Fruit fly (Drosophila melanogaster): Measurements from ENCODE around the gene Tengl2.
A peak's percentile ranks its signal among the peaks of the same experiment; 100 is the strongest.

The Tengl2 gene

dm6 chr2L:2209002-2209401, 30.2 kb downstream of the Tengl2 start, which contains the start of gene CG33124:
Gene CG33124, minus strand, starts transcription at chr2L:2209102.
- TF ChIP-seq pad (GFP tag; optimal IDR thresholded peaks at IDR 0.05) (no peak), kay (GFP tag; ENCODE audit: borderline replicate concordance) (no peak), cnc (optimal IDR thresholded peaks at IDR 0.05) (no peak), CG11617 (GFP tag; optimal IDR thresholded peaks at IDR 0.05) (no peak), CG12768 (GFP tag; optimal IDR thresholded peaks at IDR 0.05) (no peak), CG33017 (tag; optimal IDR thresholded peaks at IDR 0.05) (no peak), bab1 (GFP tag; optimal IDR thresholded peaks at IDR 0.05) (no peak), Crg-1 (GFP tag; optimal IDR thresholded peaks at IDR 0.05) (no peak), CG5204 (GFP tag; optimal IDR thresholded peaks at IDR 0.05) (no peak), tj (GFP tag; optimal IDR thresholded peaks at IDR 0.05) (no peak), cic (GFP tag; optimal IDR thresholded peaks at IDR 0.05) (no peak), CG7045 (GFP tag; optimal IDR thresholded peaks at IDR 0.05) (no peak), CG14711 (tag; optimal IDR thresholded peaks at IDR 0.05) (no peak), toe (GFP tag; optimal IDR thresholded peaks at IDR 0.05) (no peak), Mnt (GFP tag; optimal IDR thresholded peaks at IDR 0.05) (no peak), CG1620 (GFP tag; optimal IDR thresholded peaks at IDR 0.05) (no peak)

- TF ChIP-seq Hr96 (GFP tag; optimal IDR thresholded peaks at IDR 0.05) (no peak), cic (GFP tag; optimal IDR thresholded peaks at IDR 0.05) (no peak), CG14711 (tag; optimal IDR thresholded peaks at IDR 0.05) (no peak), Mnt (GFP tag; optimal IDR thresholded peaks at IDR 0.05) (no peak), CG7101 (tag; optimal IDR thresholded peaks at IDR 0.05) (no peak), Crg-1 (GFP tag; optimal IDR thresholded peaks at IDR 0.05) (no peak), kay (GFP tag; ENCODE audit: borderline replicate concordance) (no peak), toe (GFP tag; optimal IDR thresholded peaks at IDR 0.05) (no peak)
Measured at dm6 chr2L:2206066-2206465, 33.1 kb downstream of the Tengl2 start, which contains the start of gene CG31668. Gene CG31668, minus strand, starts transcription at chr2L:2206166.

dm6 chr2L:2202853-2203717, 36.1 kb downstream of the Tengl2 start:
- TF ChIP-seq toe (GFP tag; optimal IDR thresholded peaks at IDR 0.05), result peak; percentile 26
- peak; percentile 88 for TF ChIP-seq Mnt (GFP tag; optimal IDR thresholded peaks at IDR 0.05)
- TF ChIP-seq CG12768 (GFP tag; optimal IDR thresholded peaks at IDR 0.05), result peak; percentile 70
- TF ChIP-seq ovo (GFP tag; optimal IDR thresholded peaks at IDR 0.05), result peak; percentile 32
- no peak for TF ChIP-seq CG5204 (GFP tag; optimal IDR thresholded peaks at IDR 0.05)
- TF ChIP-seq CG1620 (GFP tag; optimal IDR thresholded peaks at IDR 0.05), result peak; percentile 1
- peak; percentile 67 for TF ChIP-seq CG7045 (GFP tag; optimal IDR thresholded peaks at IDR 0.05)
- peak; percentile 99 for TF ChIP-seq pad (GFP tag; optimal IDR thresholded peaks at IDR 0.05)
- TF ChIP-seq kay (GFP tag; ENCODE audit: borderline replicate concordance), result peak; percentile 98
- no peak for TF ChIP-seq CG7101 (tag; optimal IDR thresholded peaks at IDR 0.05)
- TF ChIP-seq tj (GFP tag; optimal IDR thresholded peaks at IDR 0.05), result peak; percentile 82
- TF ChIP-seq CG11617 (GFP tag; optimal IDR thresholded peaks at IDR 0.05), result peak; percentile 37
- TF ChIP-seq Clk (GFP tag; optimal IDR thresholded peaks at IDR 0.05), result peak; percentile 22
- no peak for TF ChIP-seq cnc (optimal IDR thresholded peaks at IDR 0.05)
- TF ChIP-seq CG33017 (tag; optimal IDR thresholded peaks at IDR 0.05), result peak; percentile 1
- TF ChIP-seq Crg-1 (GFP tag; optimal IDR thresholded peaks at IDR 0.05), result peak; percentile 49
- no peak for TF ChIP-seq Hr96 (GFP tag; optimal IDR thresholded peaks at IDR 0.05)
- peak; percentile 95 for TF ChIP-seq cic (GFP tag; optimal IDR thresholded peaks at IDR 0.05)
- TF ChIP-seq bab1 (GFP tag; optimal IDR thresholded peaks at IDR 0.05), result peak; percentile 68
- no peak for TF ChIP-seq CG14711 (tag; optimal IDR thresholded peaks at IDR 0.05)

- TF ChIP-seq ovo (GFP tag; optimal IDR thresholded peaks at IDR 0.05) (peak; percentile 88), CG5204 (GFP tag; optimal IDR thresholded peaks at IDR 0.05) (peak; percentile 100), CG14711 (tag; optimal IDR thresholded peaks at IDR 0.05) (peak; percentile 99), tj (GFP tag; optimal IDR thresholded peaks at IDR 0.05) (peak; percentile 100), CG7045 (GFP tag; optimal IDR thresholded peaks at IDR 0.05) (peak; percentile 99), bab1 (GFP tag; optimal IDR thresholded peaks at IDR 0.05) (peak; percentile 100), CG12768 (GFP tag; optimal IDR thresholded peaks at IDR 0.05) (peak; percentile 100), pad (GFP tag; optimal IDR thresholded peaks at IDR 0.05) (peak; percentile 89), toe (GFP tag; optimal IDR thresholded peaks at IDR 0.05) (peak; percentile 99), Crg-1 (GFP tag; optimal IDR thresholded peaks at IDR 0.05) (peak; percentile 99), CG33017 (tag; optimal IDR thresholded peaks at IDR 0.05) (peak; percentile 100), Mnt (GFP tag; optimal IDR thresholded peaks at IDR 0.05) (peak; percentile 96), CG7101 (tag; optimal IDR thresholded peaks at IDR 0.05) (peak; percentile 100), cic (GFP tag; optimal IDR thresholded peaks at IDR 0.05) (peak; percentile 95), CG11617 (GFP tag; optimal IDR thresholded peaks at IDR 0.05) (peak; percentile 100), kay (GFP tag; ENCODE audit: borderline replicate concordance) (peak; percentile 97), Hr96 (GFP tag; optimal IDR thresholded peaks at IDR 0.05) (peak; percentile 99), CG1620 (GFP tag; optimal IDR thresholded peaks at IDR 0.05) (peak; percentile 99), cnc (optimal IDR thresholded peaks at IDR 0.05) (no peak), Clk (GFP tag; optimal IDR thresholded peaks at IDR 0.05) (peak; percentile 99)
Measured at dm6 chr2L:2202018-2202852, 36.9 kb downstream of the Tengl2 start.

- peak; percentile 96 for TF ChIP-seq CG5204 (GFP tag; optimal IDR thresholded peaks at IDR 0.05)
- peak; percentile 85 for TF ChIP-seq bab1 (GFP tag; optimal IDR thresholded peaks at IDR 0.05)
- peak; percentile 97 for TF ChIP-seq toe (GFP tag; optimal IDR thresholded peaks at IDR 0.05)
- peak; percentile 90 for TF ChIP-seq ovo (GFP tag; optimal IDR thresholded peaks at IDR 0.05)
- TF ChIP-seq cic (GFP tag; optimal IDR thresholded peaks at IDR 0.05), result peak; percentile 69
- TF ChIP-seq kay (GFP tag; ENCODE audit: borderline replicate concordance), result peak; percentile 97
- TF ChIP-seq Mnt (GFP tag; optimal IDR thresholded peaks at IDR 0.05), result peak; percentile 65
- TF ChIP-seq CG1620 (GFP tag; optimal IDR thresholded peaks at IDR 0.05), result peak; percentile 86
- TF ChIP-seq cnc (optimal IDR thresholded peaks at IDR 0.05), result no peak
- TF ChIP-seq CG7101 (tag; optimal IDR thresholded peaks at IDR 0.05), result peak; percentile 93
- peak; percentile 91 for TF ChIP-seq Crg-1 (GFP tag; optimal IDR thresholded peaks at IDR 0.05)
- TF ChIP-seq CG7045 (GFP tag; optimal IDR thresholded peaks at IDR 0.05), result peak; percentile 96
- TF ChIP-seq CG33017 (tag; optimal IDR thresholded peaks at IDR 0.05), result peak; percentile 94
- TF ChIP-seq Hr96 (GFP tag; optimal IDR thresholded peaks at IDR 0.05), result peak; percentile 88
- TF ChIP-seq tj (GFP tag; optimal IDR thresholded peaks at IDR 0.05), result no peak
- peak; percentile 88 for TF ChIP-seq CG14711 (tag; optimal IDR thresholded peaks at IDR 0.05)
- peak; percentile 89 for TF ChIP-seq Clk (GFP tag; optimal IDR thresholded peaks at IDR 0.05)
- TF ChIP-seq CG12768 (GFP tag; optimal IDR thresholded peaks at IDR 0.05), result peak; percentile 97
- TF ChIP-seq pad (GFP tag; optimal IDR thresholded peaks at IDR 0.05), result peak; percentile 75
- TF ChIP-seq CG11617 (GFP tag; optimal IDR thresholded peaks at IDR 0.05), result peak; percentile 96
Measured at dm6 chr2L:2201107-2201561, 38.0 kb downstream of the Tengl2 start.
